Worm (Caenorhabditis elegans): ENCODE data around the gene col-166.
A peak's percentile ranks its signal among the peaks of the same experiment; 100 is the strongest.

Gene col-166

ce11 chrX:6266739-6267138 is 13.1 kb upstream of the col-166 start, which contains the start of gene W05H9.2:
Gene W05H9.2 (plus strand): TSS chrX:6267039.
- no peak for TF ChIP-seq nhr-11 (tag; optimal IDR thresholded peaks at IDR 0.05)
- no peak for TF ChIP-seq mab-5 (tag; optimal IDR thresholded peaks at IDR 0.05)
- no peak for TF ChIP-seq ceh-82 (tag; optimal IDR thresholded peaks at IDR 0.05)
- no peak for TF ChIP-seq nhr-77 (tag; optimal IDR thresholded peaks at IDR 0.05)
- no peak for TF ChIP-seq ztf-4 (tag; optimal IDR thresholded peaks at IDR 0.05)
- TF ChIP-seq unc-39 (tag; optimal IDR thresholded peaks at IDR 0.05): no peak
- no peak for TF ChIP-seq nhr-21 (tag; optimal IDR thresholded peaks at IDR 0.05)
- TF ChIP-seq F13H6.1 (tag; optimal IDR thresholded peaks at IDR 0.05): no peak

- TF ChIP-seq gmeb-1 (tag; optimal IDR thresholded peaks at IDR 0.05) (peak; percentile 11), sma-9 (GFP tag; optimal IDR thresholded peaks at IDR 0.05) (peak; percentile 55), sma-9 (tag; optimal IDR thresholded peaks at IDR 0.05) (no peak), fos-1 (tag; optimal IDR thresholded peaks at IDR 0.05) (peak; percentile 76), ztf-4 (tag; optimal IDR thresholded peaks at IDR 0.05) (no peak), zag-1 (tag; optimal IDR thresholded peaks at IDR 0.05) (no peak), sma-3 (GFP tag; optimal IDR thresholded peaks at IDR 0.05) (peak; percentile 11), skn-1 (tag; optimal IDR thresholded peaks at IDR 0.05) (peak; percentile 83), nhr-129 (tag; optimal IDR thresholded peaks at IDR 0.05) (peak; percentile 2), crh-2 (tag; optimal IDR thresholded peaks at IDR 0.05) (peak; percentile 57), nhr-6 (tag; optimal IDR thresholded peaks at IDR 0.05) (no peak)
Observed at ce11 chrX:6271718-6272117, 8.1 kb upstream of the col-166 start, which contains the start of gene lro-1. Gene lro-1 (plus strand): TSS chrX:6272089.

ce11 chrX:6273772-6274171 is 6.0 kb upstream of the col-166 start:
- no peak for TF ChIP-seq unc-62 (GFP tag; optimal IDR thresholded peaks at IDR 0.05)
- TF ChIP-seq sma-3 (GFP tag; optimal IDR thresholded peaks at IDR 0.05): no peak
- no peak for TF ChIP-seq ceh-16 (tag; optimal IDR thresholded peaks at IDR 0.05)
- TF ChIP-seq sma-9 (GFP tag; optimal IDR thresholded peaks at IDR 0.05): no peak
- no peak for TF ChIP-seq sma-9 (tag; optimal IDR thresholded peaks at IDR 0.05)
- no peak for TF ChIP-seq lin-11 (tag; optimal IDR thresholded peaks at IDR 0.05)
- TF ChIP-seq gmeb-1 (tag; optimal IDR thresholded peaks at IDR 0.05): no peak
- no peak for TF ChIP-seq elt-1 (tag; optimal IDR thresholded peaks at IDR 0.05)
- TF ChIP-seq F13H6.1 (tag; optimal IDR thresholded peaks at IDR 0.05): no peak
- TF ChIP-seq C34F6.9 (tag; optimal IDR thresholded peaks at IDR 0.05): no peak
- TF ChIP-seq alr-1 (tag; optimal IDR thresholded peaks at IDR 0.05): no peak
- no peak for TF ChIP-seq ama-1 (optimal IDR thresholded peaks at IDR 0.05)
- TF ChIP-seq nhr-10 (tag; optimal IDR thresholded peaks at IDR 0.05): no peak
- no peak for TF ChIP-seq zag-1 (tag; optimal IDR thresholded peaks at IDR 0.05)
- no peak for TF ChIP-seq nhr-12 (tag; optimal IDR thresholded peaks at IDR 0.05)
- no peak for TF ChIP-seq blmp-1 (tag; optimal IDR thresholded peaks at IDR 0.05; ENCODE audit: insufficient read depth)
- TF ChIP-seq lsy-2 (tag; optimal IDR thresholded peaks at IDR 0.05): no peak
- no peak for TF ChIP-seq nhr-25 (tag; optimal IDR thresholded peaks at IDR 0.05)

DNA sequence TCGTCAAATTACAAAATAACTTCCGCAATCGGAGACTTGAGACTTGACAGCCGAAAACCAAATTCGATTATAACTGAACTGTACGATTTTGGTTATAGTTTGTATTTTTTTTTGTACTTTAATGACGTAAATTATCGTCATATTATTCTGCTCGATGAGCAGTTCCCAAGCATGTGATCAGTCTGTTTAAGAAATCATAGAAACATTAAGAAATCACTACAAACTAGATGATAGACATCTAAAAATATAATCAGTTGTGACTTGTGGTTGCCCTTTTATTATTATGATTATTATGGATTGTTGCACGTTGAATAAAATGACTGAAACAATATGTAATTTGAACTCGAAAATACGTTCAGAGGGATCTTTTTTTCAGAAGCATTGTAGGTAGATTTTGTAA is 5.5 kb upstream of the col-166 start:
- TF ChIP-seq fos-1 (tag; optimal IDR thresholded peaks at IDR 0.05) (peak; percentile 55), mdl-1 (tag; optimal IDR thresholded peaks at IDR 0.05) (no peak), sma-9 (GFP tag; optimal IDR thresholded peaks at IDR 0.05) (peak; percentile 62), sma-9 (tag; optimal IDR thresholded peaks at IDR 0.05) (no peak)

DNA sequence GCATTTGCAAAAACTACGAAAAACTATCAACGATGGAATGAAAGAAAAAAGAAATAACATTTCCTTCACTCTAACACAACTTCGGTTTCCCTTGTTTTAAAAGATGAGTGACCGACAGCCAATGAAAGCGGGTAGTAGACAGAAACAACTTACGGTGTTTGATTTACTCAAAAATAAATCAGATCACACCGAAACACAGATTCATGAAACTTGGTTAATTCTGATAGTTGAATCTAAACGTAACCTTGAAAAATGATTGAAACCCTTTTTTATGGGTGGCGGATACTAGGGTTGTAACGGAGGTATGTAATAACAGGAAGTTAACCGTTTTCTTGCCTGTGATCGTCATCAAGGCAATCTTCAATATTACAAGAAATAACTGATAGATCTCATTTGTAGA is 4.5 kb upstream of the col-166 start:
- TF ChIP-seq crh-2 (tag; optimal IDR thresholded peaks at IDR 0.05): peak; percentile 13
- peak; percentile 14 for TF ChIP-seq sma-3 (GFP tag; optimal IDR thresholded peaks at IDR 0.05)
- no peak for TF ChIP-seq nhr-12 (tag; optimal IDR thresholded peaks at IDR 0.05)
- TF ChIP-seq Y55F3AM.14 (GFP tag; optimal IDR thresholded peaks at IDR 0.05): no peak
- no peak for TF ChIP-seq lin-39 (tag; optimal IDR thresholded peaks at IDR 0.05)
- peak; percentile 35 for TF ChIP-seq nhr-25 (tag; optimal IDR thresholded peaks at IDR 0.05)
- no peak for TF ChIP-seq ztf-11 (tag; optimal IDR thresholded peaks at IDR 0.05)
- no peak for TF ChIP-seq unc-39 (tag; optimal IDR thresholded peaks at IDR 0.05)
- no peak for TF ChIP-seq blmp-1 (tag; optimal IDR thresholded peaks at IDR 0.05; ENCODE audit: insufficient read depth)
- no peak for TF ChIP-seq ama-1 (optimal IDR thresholded peaks at IDR 0.05)
- TF ChIP-seq lsy-2 (tag; optimal IDR thresholded peaks at IDR 0.05): no peak
- TF ChIP-seq elt-3 (tag; optimal IDR thresholded peaks at IDR 0.05): no peak
- TF ChIP-seq fos-1 (tag; optimal IDR thresholded peaks at IDR 0.05): no peak
- no peak for TF ChIP-seq elt-1 (tag; optimal IDR thresholded peaks at IDR 0.05)
- TF ChIP-seq ztf-1 (GFP tag; conservative IDR thresholded peaks at IDR 0.05): no peak
- TF ChIP-seq unc-55 (GFP tag; optimal IDR thresholded peaks at IDR 0.05): no peak
- TF ChIP-seq C34F6.9 (tag; optimal IDR thresholded peaks at IDR 0.05): no peak
- no peak for TF ChIP-seq ztf-4 (tag; optimal IDR thresholded peaks at IDR 0.05)
- no peak for TF ChIP-seq lin-13 (GFP tag; optimal IDR thresholded peaks at IDR 0.05)
- no peak for TF ChIP-seq skn-1 (tag; optimal IDR thresholded peaks at IDR 0.05)

Data from whole organism, L2 larva.